Worm (Caenorhabditis elegans) whole organism, L3 larva: ENCODE measurements around the gene K07E3.4.

Experiments
- ZK546.5 ChIP-seq: sonication (generic microtip); optimal IDR thresholded peaks from 2 replicates; lab custom pipeline; 2017; ENCODE audit warnings: missing biosample characterization, missing genetic modification characterization
- ceh-82 ChIP-seq: fragments of 150-350 bp; optimal IDR thresholded peaks from 2 replicates; lab custom pipeline; 2014; ENCODE audit warnings: missing biosample characterization, missing genetic modification characterization
- daf-12 ChIP-seq: fragments of 150-350 bp; optimal IDR thresholded peaks from 2 replicates; lab custom pipeline; 2014; ENCODE audit warnings: missing biosample characterization, missing genetic modification reagents, missing genetic modification characterization
- egl-5 ChIP-seq: fragments of 150-350 bp; optimal IDR thresholded peaks from 2 replicates; lab custom pipeline; 2017; ENCODE audit warnings: missing biosample characterization, missing genetic modification reagents, missing genetic modification characterization, inconsistent platforms
- elt-1 ChIP-seq: fragments of 150-350 bp; optimal IDR thresholded peaks from 2 replicates; lab custom pipeline; 2014; ENCODE audit warnings: missing biosample characterization, missing genetic modification characterization
- elt-3 ChIP-seq, 3 experiments: fragments of 150-350 bp in 1 of 3; sonication (generic microtip) in 2 of 3; optimal IDR thresholded peaks; 2 replicates in 2 of 3; 4 replicates in 1 of 3; lab custom pipeline; 2014 to 2017; ENCODE audit warnings: missing biosample characterization in 3 of 3, missing genetic modification characterization in 3 of 3
- fkh-10 ChIP-seq: sonication (generic microtip); optimal IDR thresholded peaks from 2 replicates; lab custom pipeline; 2017; ENCODE audit warnings: missing biosample characterization, missing genetic modification reagents, missing genetic modification characterization
- fos-1 ChIP-seq: fragments of 150-350 bp; optimal IDR thresholded peaks from 2 replicates; lab custom pipeline; 2014; ENCODE audit warnings: missing biosample characterization, missing genetic modification characterization
- jun-1 ChIP-seq: fragments of 150-350 bp; optimal IDR thresholded peaks from 2 replicates; lab custom pipeline; 2014; ENCODE audit warnings: missing biosample characterization, missing genetic modification reagents, missing genetic modification characterization
- lin-15B ChIP-seq: fragments of 150-350 bp; optimal IDR thresholded peaks from 2 replicates; lab custom pipeline; 2014; ENCODE audit warnings: missing biosample characterization, missing genetic modification characterization
- mml-1 ChIP-seq: fragments of 150-350 bp; sonication (generic microtip); optimal IDR thresholded peaks from 3 replicates; lab custom pipeline; 2014; ENCODE audit warnings: missing biosample characterization, missing genetic modification characterization
- nhr-11 ChIP-seq: fragments of 150-350 bp; optimal IDR thresholded peaks from 2 replicates; lab custom pipeline; 2014; ENCODE audit warnings: missing biosample characterization, missing genetic modification characterization
- nhr-28 ChIP-seq: fragments of 150-350 bp; optimal IDR thresholded peaks from 2 replicates; lab custom pipeline; 2014; ENCODE audit warnings: missing biosample characterization, missing genetic modification characterization
- nhr-77 ChIP-seq: fragments of 150-350 bp; optimal IDR thresholded peaks from 2 replicates; lab custom pipeline; 2014; ENCODE audit warnings: missing biosample characterization, missing genetic modification characterization
- sea-2 ChIP-seq: fragments of 150-350 bp; sonication (generic microtip); optimal IDR thresholded peaks from 4 replicates; lab custom pipeline; 2014; ENCODE audit warnings: missing biosample characterization, missing genetic modification reagents, missing genetic modification characterization
- snpc-4 ChIP-seq: fragments of 150-350 bp; optimal IDR thresholded peaks from 2 replicates; lab custom pipeline; 2014; ENCODE audit warnings: missing biosample characterization, missing genetic modification characterization
- unc-39 ChIP-seq: sonication (generic microtip); optimal IDR thresholded peaks from 4 replicates; lab custom pipeline; 2017; ENCODE audit warnings: missing biosample characterization, missing genetic modification characterization
- unc-62 ChIP-seq: fragments of 150-350 bp; sonication (generic microtip); optimal IDR thresholded peaks from 4 replicates; lab custom pipeline; 2014; ENCODE audit warnings: missing biosample characterization, missing genetic modification reagents, missing genetic modification characterization
- ztf-11 ChIP-seq: fragments of 150-350 bp; optimal IDR thresholded peaks from 2 replicates; lab custom pipeline; 2014; ENCODE audit warnings: missing biosample characterization, missing genetic modification characterization
- ztf-4 ChIP-seq: fragments of 150-350 bp; optimal IDR thresholded peaks from 2 replicates; lab custom pipeline; 2014; ENCODE audit warnings: missing biosample characterization, missing genetic modification characterization

K07E3.4 gene

DNA sequence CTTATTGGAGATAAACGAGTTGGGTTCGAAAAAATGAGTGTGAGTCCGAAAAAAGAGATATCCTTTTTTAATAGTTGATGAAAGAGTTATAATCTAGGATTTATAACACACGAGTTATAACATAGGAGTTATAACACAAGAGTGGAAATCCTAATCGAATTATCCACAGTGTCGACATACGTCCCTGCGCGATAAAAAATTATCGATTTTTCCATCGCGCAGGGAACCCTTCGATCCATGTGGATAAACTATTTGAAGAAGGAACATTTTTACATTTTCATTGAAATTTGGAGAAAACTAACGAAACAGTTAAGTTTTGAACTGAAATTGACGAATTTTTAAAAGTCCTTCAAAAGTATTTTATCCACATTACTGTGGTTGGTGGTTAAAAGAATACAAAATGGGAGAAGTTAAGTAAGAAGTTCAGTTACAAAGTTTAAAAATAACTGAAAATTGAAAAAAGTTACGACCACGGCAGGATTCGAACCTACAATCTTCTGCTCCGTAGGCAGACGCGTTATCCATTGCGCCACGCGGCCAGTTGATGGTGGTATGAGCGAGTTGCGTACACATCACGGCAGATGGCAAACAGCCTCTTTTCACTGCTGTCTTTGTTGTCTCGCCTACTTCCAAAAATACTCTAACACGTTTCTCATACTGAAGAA is 47.5 kb downstream of the K07E3.4 start (continued):
- peak; percentile 99 for TF ChIP-seq jun-1 (tag; lab: Kevin White, UChicago)
- peak; percentile 94 for TF ChIP-seq nhr-28 (tag; lab: Kevin White, UChicago)
- TF ChIP-seq nhr-77: peak; percentile 98
- no peak for TF ChIP-seq sea-2 (GFP tag; lab: Kevin White, UChicago)
- no peak for TF ChIP-seq unc-39
- TF ChIP-seq ZK546.5 (tag; lab: Kevin White, UChicago): peak; percentile 66
- peak; percentile 96 for TF ChIP-seq snpc-4
- peak; percentile 88 for TF ChIP-seq fos-1 (tag; lab: Kevin White, UChicago)
- peak; percentile 72 for TF ChIP-seq daf-12 (tag; lab: Kevin White, UChicago)
- no peak for TF ChIP-seq mml-1 (tag; lab: Kevin White, UChicago)
- peak; percentile 24 for TF ChIP-seq lin-15B
- peak; percentile 75 to 97 (median 90) for TF ChIP-seq elt-3 (tag; optimal IDR thresholded peaks at IDR 0.05; lab: Kevin White, UChicago)
- TF ChIP-seq elt-1 (tag; lab: Kevin White, UChicago): peak; percentile 90
- TF ChIP-seq ztf-11 (tag; lab: Kevin White, UChicago): peak; percentile 68
- peak; percentile 99 for TF ChIP-seq nhr-11 (tag; lab: Kevin White, UChicago)
- TF ChIP-seq unc-62 (GFP tag; lab: Kevin White, UChicago): peak; percentile 91
- peak; percentile 94 for TF ChIP-seq fkh-10
- peak; percentile 94 for TF ChIP-seq ztf-4
- TF ChIP-seq ceh-82: peak; percentile 98
- TF ChIP-seq egl-5 (tag; lab: Kevin White, UChicago): peak; percentile 59
